Fruit fly (Drosophila melanogaster) whole organism, embryonic: ENCODE results near the gene osp.
A peak's percentile ranks its signal among the peaks of the same experiment; 100 is the strongest.

Experiments
- Atf3 ChIP-seq: fragments of 200-800 bp; sonication (Bioruptor generic); optimal IDR thresholded peaks from 3 replicates; lab custom pipeline; 2016; ENCODE audit warnings: missing biosample characterization, missing genetic modification characterization
- Awh ChIP-seq: fragments of 200-800 bp; sonication (Bioruptor generic); IDR thresholded peaks from 2 replicates; pipeline ENCODE4, ENCODE4 v1.3.6; 2022; ENCODE audit warnings: missing biosample characterization, missing genetic modification characterization
- Blimp-1 ChIP-seq: fragments of 200-800 bp; sonication (Bioruptor generic); optimal IDR thresholded peaks from 3 replicates; lab custom pipeline; 2018; ENCODE audit warnings: missing biosample characterization, missing genetic modification characterization, mild to moderate bottlenecking, moderate library complexity, missing genetic modification reagents
- CG10209 ChIP-seq: fragments of 200-800 bp; sonication (Bioruptor generic); optimal IDR thresholded peaks from 3 replicates; lab custom pipeline; 2017; ENCODE audit warnings: missing biosample characterization, mild to moderate bottlenecking, missing genetic modification characterization, missing genetic modification reagents
- CG10654 ChIP-seq: fragments of 200-800 bp; sonication (Bioruptor generic); optimal IDR thresholded peaks from 2 replicates; lab custom pipeline; 2016; ENCODE audit warnings: missing biosample characterization, missing genetic modification characterization
- CG10959 ChIP-seq: fragments of 200-800 bp; sonication (Bioruptor generic); IDR thresholded peaks from 2 replicates; pipeline ENCODE4 v1.3.6; 2022; ENCODE audit warnings: missing biosample characterization, missing genetic modification characterization
- CG13424 ChIP-seq: fragments of 200-800 bp; sonication (Bioruptor generic); optimal IDR thresholded peaks from 2 replicates; lab custom pipeline; 2019; ENCODE audit warnings: missing biosample characterization, mild to moderate bottlenecking, missing genetic modification characterization, moderate library complexity
- CG14014 ChIP-seq: fragments of 200-800 bp; sonication (Bioruptor generic); IDR thresholded peaks from 2 replicates; pipeline ENCODE4 v1.3.6; 2022; ENCODE audit warnings: missing biosample characterization, missing genetic modification characterization
- CG15696 ChIP-seq: fragments of 200-800 bp; sonication (Bioruptor generic); optimal IDR thresholded peaks from 2 replicates; lab custom pipeline; 2019; ENCODE audit warnings: missing biosample characterization, mild to moderate bottlenecking, missing genetic modification characterization, moderate library complexity
- CG2129 ChIP-seq: fragments of 200-800 bp; sonication (Bioruptor generic); IDR thresholded peaks from 2 replicates; pipeline ENCODE4 v1.3.6; 2022; ENCODE audit warnings: missing biosample characterization, missing genetic modification characterization; ENCODE audit not compliant: partially characterized antibody
- CG4360 ChIP-seq: fragments of 200-800 bp; sonication (Bioruptor generic); IDR thresholded peaks from 2 replicates; pipeline ENCODE4 v1.3.6; 2022; ENCODE audit warnings: missing biosample characterization, missing genetic modification characterization
- CG6854 ChIP-seq: fragments of 200-800 bp; sonication (Bioruptor generic); optimal IDR thresholded peaks from 3 replicates; lab custom pipeline; 2017; ENCODE audit warnings: missing biosample characterization, mild to moderate bottlenecking, missing genetic modification characterization
- CG7556 ChIP-seq: fragments of 200-800 bp; sonication (Bioruptor generic); optimal IDR thresholded peaks from 2 replicates; lab custom pipeline; 2017; ENCODE audit warnings: missing biosample characterization, mild to moderate bottlenecking, missing genetic modification characterization
- CG7745 ChIP-seq: fragments of 200-800 bp; sonication (Bioruptor generic); optimal IDR thresholded peaks from 2 replicates; lab custom pipeline; 2018; ENCODE audit warnings: missing biosample characterization, mild to moderate bottlenecking, missing genetic modification characterization, moderate library complexity
- CG7786 ChIP-seq: fragments of 200-800 bp; sonication (Bioruptor generic); optimal IDR thresholded peaks from 2 replicates; lab custom pipeline; 2016; ENCODE audit warnings: missing biosample characterization, missing genetic modification characterization
- CG8281 ChIP-seq: fragments of 200-800 bp; sonication (Bioruptor generic); optimal IDR thresholded peaks from 2 replicates; lab custom pipeline; 2018; ENCODE audit warnings: missing biosample characterization, mild to moderate bottlenecking, missing genetic modification characterization, moderate library complexity
- CG9609 ChIP-seq: fragments of 200-800 bp; sonication (Bioruptor generic); optimal IDR thresholded peaks from 3 replicates; lab custom pipeline; 2016; ENCODE audit warnings: missing biosample characterization, missing genetic modification characterization
- Dek ChIP-seq: fragments of 200-800 bp; sonication (Bioruptor generic); optimal IDR thresholded peaks from 3 replicates; lab custom pipeline; 2019; ENCODE audit warnings: missing biosample characterization, mild to moderate bottlenecking, missing genetic modification characterization, moderate library complexity
- Drgx ChIP-seq: fragments of 200-800 bp; sonication (Bioruptor generic); IDR thresholded peaks from 2 replicates; pipeline ENCODE4 v1.3.6; 2022; ENCODE audit warnings: missing biosample characterization, missing genetic modification characterization
- HmgD ChIP-seq: fragments of 200-800 bp; sonication (Bioruptor generic); optimal IDR thresholded peaks from 3 replicates; lab custom pipeline; 2016; ENCODE audit warnings: missing biosample characterization, missing genetic modification characterization
- Hr3 ChIP-seq: fragments of 200-800 bp; sonication (Bioruptor generic); optimal IDR thresholded peaks from 3 replicates; lab custom pipeline; 2016; ENCODE audit warnings: missing biosample characterization, missing genetic modification characterization
- Kr ChIP-seq: fragments of 200-800 bp; sonication (Bioruptor generic); optimal IDR thresholded peaks from 2 replicates; lab custom pipeline; 2017; ENCODE audit warnings: missing biosample characterization, mild to moderate bottlenecking, missing genetic modification characterization
- Lhr ChIP-seq: fragments of 200-800 bp; sonication (Bioruptor generic); optimal IDR thresholded peaks from 3 replicates; lab custom pipeline; 2017; ENCODE audit warnings: mild to moderate bottlenecking, missing biosample characterization, missing genetic modification reagents, missing genetic modification characterization
- Oli ChIP-seq: fragments of 200-800 bp; sonication (Bioruptor generic); optimal IDR thresholded peaks from 2 replicates; lab custom pipeline; 2018; ENCODE audit warnings: missing biosample characterization, mild to moderate bottlenecking, missing genetic modification characterization, moderate library complexity
- Xbp1 ChIP-seq: fragments of 200-800 bp; sonication (Bioruptor generic); optimal IDR thresholded peaks from 3 replicates; lab custom pipeline; 2016; ENCODE audit warnings: missing biosample characterization, mild to moderate bottlenecking, missing genetic modification characterization
- abd-A ChIP-seq: fragments of 200-800 bp; sonication (Bioruptor generic); optimal IDR thresholded peaks from 3 replicates; lab custom pipeline; 2019; ENCODE audit warnings: missing biosample characterization, mild to moderate bottlenecking, missing genetic modification characterization, moderate library complexity
- bsh ChIP-seq, 2 experiments: fragments of 200-800 bp; sonication (Bioruptor generic); optimal IDR thresholded peaks; 2 replicates each; lab custom pipeline; 2017 to 2018; ENCODE audit warnings: mild to moderate bottlenecking in 2 of 2, missing biosample characterization in 2 of 2, missing genetic modification characterization in 2 of 2, moderate library complexity in 1 of 2
- chinmo ChIP-seq: fragments of 200-800 bp; sonication (Bioruptor generic); IDR thresholded peaks from 4 replicates; pipeline ENCODE4 v1.3.6; 2022; ENCODE audit warnings: missing biosample characterization, missing genetic modification characterization; ENCODE audit not compliant: partially characterized antibody
- croc ChIP-seq: fragments of 200-800 bp; sonication (Bioruptor generic); conservative IDR thresholded peaks from 3 replicates; pipeline ENCODE4 v1.3.6; 2022; ENCODE audit warnings: missing biosample characterization, missing genetic modification characterization
- crp ChIP-seq, 2 experiments: fragments of 200-800 bp; sonication (Bioruptor generic); optimal IDR thresholded peaks; 2 replicates in 1 of 2; 3 replicates in 1 of 2; lab custom pipeline; 2017; ENCODE audit warnings: missing biosample characterization in 2 of 2, missing genetic modification characterization in 2 of 2, mild to moderate bottlenecking in 1 of 2, moderate library complexity in 1 of 2
- fu2 ChIP-seq: fragments of 200-800 bp; sonication (Bioruptor generic); optimal IDR thresholded peaks from 2 replicates; lab custom pipeline; 2016; ENCODE audit warnings: missing biosample characterization, missing genetic modification characterization
- grn ChIP-seq: fragments of 200-800 bp; sonication (Bioruptor generic); optimal IDR thresholded peaks from 3 replicates; lab custom pipeline; 2017; ENCODE audit warnings: missing biosample characterization, missing genetic modification characterization
- inv ChIP-seq: fragments of 200-800 bp; sonication (Bioruptor generic); IDR thresholded peaks from 2 replicates; pipeline ENCODE4 v1.3.6; 2022; ENCODE audit warnings: missing biosample characterization, missing genetic modification characterization; ENCODE audit not compliant: partially characterized antibody
- kay ChIP-seq: fragments of 200-800 bp; sonication (Bioruptor generic); optimal IDR thresholded peaks from 2 replicates; lab custom pipeline; 2016; ENCODE audit warnings: missing biosample characterization, missing genetic modification characterization
- lmd ChIP-seq: fragments of 200-800 bp; sonication (Bioruptor generic); IDR thresholded peaks from 2 replicates; pipeline ENCODE4 v1.3.6; 2022; ENCODE audit warnings: missing biosample characterization, missing genetic modification characterization
- oc ChIP-seq: fragments of 200-800 bp; sonication (Bioruptor generic); optimal IDR thresholded peaks from 2 replicates; lab custom pipeline; 2018; ENCODE audit warnings: missing biosample characterization, mild to moderate bottlenecking, missing genetic modification characterization, moderate library complexity
- sc ChIP-seq, 3 experiments: fragments of >200 bp in 2 of 3; fragments of 200-800 bp in 1 of 3; sonication (Bioruptor generic) in 1 of 3; optimal IDR thresholded peaks; 2 replicates in 2 of 3; 3 replicates in 1 of 3; lab custom pipeline; 2017; ENCODE audit warnings: mild to moderate bottlenecking in 1 of 3, missing biosample characterization in 1 of 3, missing genetic modification characterization in 1 of 3, missing genetic modification reagents in 1 of 3
- sens ChIP-seq: fragments of 200-800 bp; sonication (Bioruptor generic); peaks from one replicate; lab custom pipeline; 2016; ENCODE audit warnings: missing biosample characterization, missing genetic modification characterization
- shn ChIP-seq: fragments of 200-800 bp; sonication (Bioruptor generic); optimal IDR thresholded peaks from 3 replicates; lab custom pipeline; 2016; ENCODE audit warnings: missing biosample characterization, missing genetic modification characterization
- slou ChIP-seq: fragments of 200-800 bp; sonication (Bioruptor generic); optimal IDR thresholded peaks from 3 replicates; lab custom pipeline; 2016; ENCODE audit warnings: missing biosample characterization, missing genetic modification characterization
- sqz ChIP-seq: fragments of 200-800 bp; sonication (Bioruptor generic); optimal IDR thresholded peaks from 3 replicates; lab custom pipeline; 2018; ENCODE audit warnings: missing biosample characterization, mild to moderate bottlenecking, missing genetic modification characterization
- ttk ChIP-seq: fragments of 200-800 bp; sonication (Bioruptor generic); IDR thresholded peaks from 2 replicates; pipeline ENCODE4 v2.1.2; 2022; ENCODE audit warnings: missing biosample characterization, missing genetic modification characterization
- vvl ChIP-seq: fragments of 200-800 bp; sonication (Bioruptor generic); IDR thresholded peaks from 2 replicates; pipeline ENCODE4 v1.3.6; 2022; ENCODE audit warnings: missing biosample characterization, missing genetic modification characterization
- wek ChIP-seq: fragments of 200-800 bp; sonication (Bioruptor generic); optimal IDR thresholded peaks from 3 replicates; lab custom pipeline; 2018; ENCODE audit warnings: missing biosample characterization, mild to moderate bottlenecking, missing genetic modification characterization, moderate library complexity

The osp gene

dm6 chr2L:14673601-14674006, 15.5 kb downstream of the osp start (continued):
- TF ChIP-seq CG9609 (GFP tag; lab: Kevin White, UChicago) (no peak), CG10654 (GFP tag; lab: Kevin White, UChicago) (no peak), bsh (GFP tag; optimal IDR thresholded peaks at IDR 0.05; lab: Kevin White, UChicago) (peak in 1 of 2 experiments; percentile 17), Drgx (GFP tag; lab: Robert Waterston, UW) (no peak), shn (GFP tag; lab: Kevin White, UChicago) (no peak), CG2129 (no peak), Xbp1 (GFP tag; lab: Kevin White, UChicago) (no peak), CG4360 (GFP tag; lab: Robert Waterston, UW) (no peak), kay (GFP tag; lab: Kevin White, UChicago) (no peak), lmd (GFP tag; lab: Robert Waterston, UW) (no peak), crp (GFP tag; optimal IDR thresholded peaks at IDR 0.05; lab: Kevin White, UChicago) (no peak), Hr3 (GFP tag; lab: Kevin White, UChicago) (no peak), slou (GFP tag; lab: Kevin White, UChicago) (no peak), ttk (GFP tag; lab: Robert Waterston, UW) (no peak), CG14014 (GFP tag; lab: Robert Waterston, UW) (no peak), Atf3 (GFP tag; lab: Kevin White, UChicago) (no peak), croc (GFP tag; lab: Robert Waterston, UW) (no peak), CG7786 (GFP tag; lab: Kevin White, UChicago) (no peak), Dek (tag; lab: Kevin White, UChicago) (no peak), Lhr (GFP tag; lab: Kevin White, UChicago) (no peak), fu2 (no peak), wek (GFP tag; lab: Kevin White, UChicago) (no peak), abd-A (peak; percentile 81), CG15696 (no peak), CG6854 (GFP tag; lab: Kevin White, UChicago) (no peak), CG13424 (tag; lab: Kevin White, UChicago) (no peak), Oli (no peak)

DNA sequence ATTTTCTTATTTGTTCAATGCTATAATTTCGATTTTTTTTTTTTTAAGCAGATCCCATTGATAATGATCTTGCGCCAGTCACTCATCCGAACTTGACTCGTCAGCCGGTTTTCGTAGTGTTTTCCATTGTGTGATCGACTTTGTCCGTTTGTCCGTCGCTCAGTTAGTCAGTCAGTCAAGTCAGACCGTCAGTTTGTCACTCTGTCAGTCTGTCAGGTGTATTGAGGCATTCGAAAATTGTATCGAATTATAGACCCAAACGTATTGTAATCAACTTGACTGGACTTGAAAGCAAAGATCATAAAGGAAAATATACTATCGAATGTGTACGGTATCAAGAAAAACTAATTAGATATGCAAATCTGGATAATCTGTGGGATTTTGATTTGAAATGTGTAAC, 20.2 kb downstream of the osp start:
- TF ChIP-seq chinmo (GFP tag; lab: Robert Waterston, UW) (0 out of 4 replicates have a peak, but pooled peaks have one; percentile 47), oc (tag; lab: Kevin White, UChicago) (peak; percentile 56), sqz (GFP tag; lab: Kevin White, UChicago) (peak; percentile 25), HmgD (GFP tag; lab: Kevin White, UChicago) (no peak), CG10959 (GFP tag; lab: Robert Waterston, UW) (no peak), CG10209 (GFP tag; lab: Kevin White, UChicago) (peak; percentile 13), grn (GFP tag; lab: Kevin White, UChicago) (peak; percentile 70), inv (no peak), CG8281 (tag; lab: Kevin White, UChicago) (peak; percentile 100)
- TF ChIP-seq, all 482 proteins: peak for 6

DNA sequence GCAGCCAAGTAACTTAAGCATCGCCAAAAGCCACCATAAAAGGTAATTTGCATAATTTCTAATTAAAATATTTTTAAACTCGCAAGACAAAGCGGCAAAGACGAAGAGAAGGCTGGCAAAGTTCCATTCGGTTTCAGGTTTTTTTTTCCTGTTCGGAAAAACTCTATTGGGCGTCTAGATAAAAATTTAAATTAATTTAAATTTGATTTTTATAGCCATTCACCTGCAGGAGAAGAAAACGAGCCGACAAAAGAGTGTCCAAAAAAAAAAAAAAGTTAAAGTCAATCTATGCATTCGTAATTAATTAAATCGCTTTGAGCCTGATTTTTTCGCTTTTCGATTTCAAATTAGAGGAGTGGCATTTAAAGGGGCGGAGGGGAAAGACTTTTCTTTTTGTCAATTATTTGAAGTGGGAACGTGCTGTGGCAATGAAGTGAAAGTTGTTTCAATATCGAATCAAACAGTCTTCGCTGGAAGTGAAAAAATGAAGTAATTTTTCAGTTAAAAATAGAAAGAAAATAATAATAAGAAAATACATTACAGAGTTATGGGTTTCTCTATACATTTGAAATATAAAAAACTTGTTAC, 20.8 kb downstream of the osp start:
- TF ChIP-seq Awh (GFP tag; lab: Robert Waterston, UW) (peak; percentile 77), CG7556 (GFP tag; lab: Kevin White, UChicago) (no peak), sens (GFP tag; lab: Kevin White, UChicago) (no peak), Kr (GFP tag; lab: Kevin White, UChicago) (no peak), CG7745 (tag; lab: Kevin White, UChicago) (peak; percentile 56), Blimp-1 (peak; percentile 95), vvl (peak; percentile 82; the same call in 1 of the 2 replicates), sc (optimal IDR thresholded peaks at IDR 0.05; lab: Kevin White, UChicago) (no peak), sc (GFP tag; optimal IDR thresholded peaks at IDR 0.05; lab: Kevin White, UChicago) (no peak)
